Worm (Caenorhabditis elegans) whole organism, L2 larva: ENCODE results near the gene W05E10.5.

Experiments used
- F13H6.1 ChIP-seq: sonication (generic microtip); optimal IDR thresholded peaks from 2 replicates; lab custom pipeline; 2016; ENCODE audit warnings: missing genetic modification characterization, missing compliant biosample characterization
- R02D3.7 ChIP-seq: fragments of 150-350 bp; optimal IDR thresholded peaks from 2 replicates; lab custom pipeline; 2014; ENCODE audit warnings: missing biosample characterization, missing genetic modification characterization
- Y55F3AM.14 ChIP-seq: fragments of 200-800 bp; sonication (Bioruptor generic); optimal IDR thresholded peaks from 2 replicates; lab custom pipeline; 2018; ENCODE audit warnings: mild to moderate bottlenecking, missing genetic modification characterization, missing compliant biosample characterization
- ZK546.5 ChIP-seq: sonication (generic microtip); optimal IDR thresholded peaks from 2 replicates; lab custom pipeline; 2017; ENCODE audit warnings: missing biosample characterization, missing genetic modification characterization
- aly-2 ChIP-seq: fragments of 150-350 bp; optimal IDR thresholded peaks from 2 replicates; lab custom pipeline; 2014; ENCODE audit warnings: missing biosample characterization, missing genetic modification characterization
- ama-1 ChIP-seq: fragments of 150-350 bp; optimal IDR thresholded peaks from 2 replicates; lab custom pipeline; 2018; ENCODE audit warnings: inconsistent platforms
- blmp-1 ChIP-seq: sonication (generic microtip); optimal IDR thresholded peaks from 2 replicates; lab custom pipeline; 2017; ENCODE audit warnings: missing genetic modification characterization, mild to moderate bottlenecking, missing compliant biosample characterization, antibody characterized with exemption, moderate library complexity; ENCODE audit not compliant: insufficient read depth
- ceh-16 ChIP-seq: fragments of 150-350 bp; optimal IDR thresholded peaks from 2 replicates; lab custom pipeline; 2014; ENCODE audit warnings: missing biosample characterization, missing genetic modification characterization
- dmd-4 ChIP-seq: sonication (generic microtip); optimal IDR thresholded peaks from 2 replicates; lab custom pipeline; 2017; ENCODE audit warnings: missing biosample characterization, missing genetic modification characterization
- egl-27 ChIP-seq: sonication (generic microtip); optimal IDR thresholded peaks from 3 replicates; lab custom pipeline; 2017; ENCODE audit warnings: missing biosample characterization, missing genetic modification reagents, missing genetic modification characterization
- elt-1 ChIP-seq: fragments of 150-350 bp; optimal IDR thresholded peaks from 2 replicates; lab custom pipeline; 2014; ENCODE audit warnings: missing biosample characterization, missing genetic modification characterization
- elt-3 ChIP-seq: sonication (generic microtip); optimal IDR thresholded peaks from 2 replicates; lab custom pipeline; 2017; ENCODE audit warnings: missing biosample characterization, missing genetic modification characterization
- fos-1 ChIP-seq: fragments of 150-350 bp; optimal IDR thresholded peaks from 2 replicates; lab custom pipeline; 2014; ENCODE audit warnings: missing biosample characterization, missing genetic modification characterization
- gmeb-1 ChIP-seq: fragments of 150-350 bp; optimal IDR thresholded peaks from 2 replicates; lab custom pipeline; 2014; ENCODE audit warnings: missing biosample characterization, missing genetic modification characterization
- lin-39 ChIP-seq: fragments of 150-350 bp; optimal IDR thresholded peaks from 2 replicates; lab custom pipeline; 2014; ENCODE audit warnings: missing biosample characterization, missing genetic modification reagents, missing genetic modification characterization
- lsy-2 ChIP-seq, 2 experiments: fragments of 150-350 bp in 1 of 2; sonication (generic microtip) in 1 of 2; optimal IDR thresholded peaks; 2 replicates each; lab custom pipeline; 2014 to 2017; ENCODE audit warnings: missing biosample characterization in 2 of 2, missing genetic modification characterization in 2 of 2
- mab-5 ChIP-seq: fragments of 150-350 bp; optimal IDR thresholded peaks from 2 replicates; lab custom pipeline; 2014; ENCODE audit warnings: missing biosample characterization, missing genetic modification characterization
- mbf-1 ChIP-seq: sonication (generic microtip); optimal IDR thresholded peaks from 2 replicates; lab custom pipeline; 2017; ENCODE audit warnings: missing biosample characterization, missing genetic modification characterization
- mdl-1 ChIP-seq, 2 experiments: fragments of 150-350 bp in 1 of 2; sonication (generic microtip) in 1 of 2; optimal IDR thresholded peaks; 2 replicates each; lab custom pipeline; 2017; ENCODE audit warnings: missing biosample characterization in 2 of 2, missing genetic modification characterization in 2 of 2
- nhr-10 ChIP-seq: sonication (generic microtip); optimal IDR thresholded peaks from 2 replicates; lab custom pipeline; 2017; ENCODE audit warnings: missing biosample characterization, missing genetic modification characterization
- nhr-12 ChIP-seq: fragments of 150-350 bp; optimal IDR thresholded peaks from 2 replicates; lab custom pipeline; 2014; ENCODE audit warnings: missing biosample characterization, missing genetic modification characterization
- nhr-21 ChIP-seq: fragments of 150-350 bp; optimal IDR thresholded peaks from 2 replicates; lab custom pipeline; 2014; ENCODE audit warnings: missing biosample characterization, missing genetic modification characterization
- nhr-23 ChIP-seq: fragments of 150-350 bp; optimal IDR thresholded peaks from 2 replicates; lab custom pipeline; 2014; ENCODE audit warnings: missing biosample characterization, missing genetic modification reagents, missing genetic modification characterization
- nhr-237 ChIP-seq: fragments of 150-350 bp; optimal IDR thresholded peaks from 2 replicates; lab custom pipeline; 2014; ENCODE audit warnings: missing biosample characterization, missing genetic modification characterization
- nhr-25 ChIP-seq: fragments of 150-350 bp; sonication (generic microtip); optimal IDR thresholded peaks from 3 replicates; lab custom pipeline; 2014; ENCODE audit warnings: missing biosample characterization, missing genetic modification characterization
- nhr-6 ChIP-seq: fragments of 150-350 bp; optimal IDR thresholded peaks from 2 replicates; lab custom pipeline; 2014; ENCODE audit warnings: missing biosample characterization, missing genetic modification characterization
- peb-1 ChIP-seq: fragments of 150-350 bp; optimal IDR thresholded peaks from 2 replicates; lab custom pipeline; 2014; ENCODE audit warnings: missing biosample characterization, missing genetic modification characterization
- skn-1 ChIP-seq: sonication (generic microtip); optimal IDR thresholded peaks from 2 replicates; lab custom pipeline; 2017; ENCODE audit warnings: missing biosample characterization, missing genetic modification characterization
- sma-3 ChIP-seq: sonication (generic microtip); optimal IDR thresholded peaks from 2 replicates; lab custom pipeline; 2016; ENCODE audit warnings: missing genetic modification reagents, missing genetic modification characterization, missing compliant biosample characterization
- unc-55 ChIP-seq: fragments of 150-350 bp; sonication (generic microtip); optimal IDR thresholded peaks from 3 replicates; lab custom pipeline; 2014; ENCODE audit warnings: missing biosample characterization, missing genetic modification reagents, missing genetic modification characterization
- unc-62 ChIP-seq: fragments of 150-350 bp; optimal IDR thresholded peaks from 2 replicates; lab custom pipeline; 2014; ENCODE audit warnings: missing biosample characterization, missing genetic modification reagents, missing genetic modification characterization
- zag-1 ChIP-seq: fragments of 150-350 bp; optimal IDR thresholded peaks from 2 replicates; lab custom pipeline; 2014; ENCODE audit warnings: missing biosample characterization, missing genetic modification characterization
- ztf-1 ChIP-seq: fragments of 200-800 bp; sonication (Bioruptor generic); conservative IDR thresholded peaks from 2 replicates; pipeline ENCODE4 v1.3.6; 2022; ENCODE audit warnings: missing genetic modification characterization, missing compliant biosample characterization
- ztf-4 ChIP-seq: fragments of 150-350 bp; optimal IDR thresholded peaks from 2 replicates; lab custom pipeline; 2014; ENCODE audit warnings: missing biosample characterization, missing genetic modification characterization

The W05E10.5 gene

ce11 chrV:11732049-11732448, 36.6 kb upstream of the W05E10.5 start:
- no peak for TF ChIP-seq R02D3.7
- TF ChIP-seq peb-1 = no peak
- no peak for TF ChIP-seq mab-5
- no peak for TF ChIP-seq Y55F3AM.14
- no peak for TF ChIP-seq unc-62 (GFP tag; lab: Kevin White, UChicago)
- TF ChIP-seq, all 48 proteins: peak for 0

- TF ChIP-seq ztf-4 (tag; lab: Kevin White, UChicago) (no peak), ama-1 (lab: Kevin White, UChicago) (no peak), nhr-21 (tag; lab: Kevin White, UChicago) (no peak)
Observed at ce11 chrV:11730060-11730459, 34.6 kb upstream of the W05E10.5 start, which contains the start of gene rhr-2. Gene rhr-2, minus strand, starts transcription at chrV:11730160.

ce11 chrV:11725971-11726370, 30.5 kb upstream of the W05E10.5 start, which contains the start of gene daf-11:
Gene daf-11, minus strand, starts transcription at chrV:11726071.
- TF ChIP-seq nhr-6 (tag; lab: Kevin White, UChicago) (no peak), sma-3 (no peak), nhr-25 (tag; lab: Kevin White, UChicago) (no peak), F13H6.1 (no peak), fos-1 (tag; lab: Kevin White, UChicago) (no peak), Y55F3AM.14 (no peak), unc-55 (GFP tag; lab: Kevin White, UChicago) (no peak), skn-1 (no peak), elt-1 (tag; lab: Kevin White, UChicago) (no peak), mdl-1 (tag; optimal IDR thresholded peaks at IDR 0.05; lab: Kevin White, UChicago) (no peak), ztf-1 (GFP tag; lab: Robert Waterston, UW) (no peak), ZK546.5 (tag; lab: Kevin White, UChicago) (no peak), ceh-16 (tag; lab: Kevin White, UChicago) (no peak), nhr-23 (no peak), egl-27 (tag; lab: Kevin White, UChicago) (no peak), blmp-1 (no peak)

- TF ChIP-seq Y55F3AM.14 (no peak), ztf-1 (GFP tag; lab: Robert Waterston, UW) (no peak), nhr-10 (tag; lab: Kevin White, UChicago) (no peak), ama-1 (lab: Kevin White, UChicago) (no peak), sma-3 (no peak), lin-39 (no peak), nhr-25 (tag; lab: Kevin White, UChicago) (no peak), zag-1 (tag; lab: Kevin White, UChicago) (no peak), elt-3 (tag; lab: Kevin White, UChicago) (no peak), nhr-23 (no peak), dmd-4 (no peak)
Observed at ce11 chrV:11722858-11723257, 27.4 kb upstream of the W05E10.5 start.

- TF ChIP-seq elt-3 (tag; lab: Kevin White, UChicago) (no peak), fos-1 (tag; lab: Kevin White, UChicago) (peak; percentile 36)
Observed at ce11 chrV:11716930-11717329, 21.4 kb upstream of the W05E10.5 start.

ce11 chrV:11715797-11716196, 20.3 kb upstream of the W05E10.5 start, which contains the start of gene tre-3:
Gene tre-3, minus strand, starts transcription at chrV:11715903.
- TF ChIP-seq lsy-2 (tag; optimal IDR thresholded peaks at IDR 0.05; lab: Kevin White, UChicago) = no peak
- no peak for TF ChIP-seq nhr-12 (tag; lab: Kevin White, UChicago)
- TF ChIP-seq unc-55 (GFP tag; lab: Kevin White, UChicago) = no peak
- TF ChIP-seq F13H6.1 = no peak
- no peak for TF ChIP-seq lin-39
- TF ChIP-seq nhr-6 (tag; lab: Kevin White, UChicago) = no peak
- TF ChIP-seq zag-1 (tag; lab: Kevin White, UChicago) = no peak
- no peak for TF ChIP-seq mbf-1 (tag; lab: Kevin White, UChicago)
- TF ChIP-seq nhr-237 (tag; lab: Kevin White, UChicago) = no peak
- TF ChIP-seq sma-3 = no peak
- TF ChIP-seq gmeb-1 (tag; lab: Kevin White, UChicago) = no peak
- TF ChIP-seq nhr-23 = no peak
- TF ChIP-seq elt-1 (tag; lab: Kevin White, UChicago) = no peak
- no peak for TF ChIP-seq elt-3 (tag; lab: Kevin White, UChicago)
- TF ChIP-seq aly-2 (tag; lab: Kevin White, UChicago) = no peak
- no peak for TF ChIP-seq ZK546.5 (tag; lab: Kevin White, UChicago)
